Worm (Caenorhabditis elegans): Measurements from ENCODE around the gene vps-50.

The vps-50 gene

DNA sequence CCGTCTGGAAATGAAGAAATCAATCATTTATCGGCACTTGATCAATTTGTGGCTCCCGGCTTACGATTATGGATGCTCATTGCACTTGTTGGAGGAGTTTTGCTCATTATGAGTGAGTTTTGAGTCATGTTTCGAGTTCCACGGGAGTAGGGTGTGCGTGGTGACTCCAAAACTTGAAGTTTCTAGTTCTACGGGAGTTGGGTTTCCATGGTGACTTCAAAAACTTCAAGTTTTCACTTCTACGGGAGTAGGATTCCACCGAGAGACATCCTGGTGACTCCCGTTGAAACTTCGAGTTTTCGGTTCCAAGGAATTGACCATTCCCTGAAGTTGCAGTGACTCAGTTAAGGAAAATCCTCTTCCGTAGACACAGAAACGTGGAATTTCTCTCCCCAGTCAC lies 12.2 kb upstream of the vps-50 start:
- peak; percentile 37; the same call in 1 of the 2 replicates for TF ChIP-seq mab-9 (GFP tag; IDR thresholded peaks at IDR 0.05)
- TF ChIP-seq pax-3 (tag; optimal IDR thresholded peaks at IDR 0.05), result peak; percentile 11
- no peak for TF ChIP-seq lin-39 (tag; optimal IDR thresholded peaks at IDR 0.05)
- TF ChIP-seq lir-3 (tag; optimal IDR thresholded peaks at IDR 0.05; ENCODE audit: poor library complexity), result peak; percentile 75
- TF ChIP-seq dsc-1 (tag; optimal IDR thresholded peaks at IDR 0.05), result peak; percentile 21
- TF ChIP-seq grh-1 (GFP tag; IDR thresholded peaks at IDR 0.05), result no peak
- TF ChIP-seq Y116A8C.19 (tag; optimal IDR thresholded peaks at IDR 0.05; ENCODE audit: borderline replicate concordance), result peak; percentile 19
- TF ChIP-seq nhr-19 (GFP tag; conservative IDR thresholded peaks at IDR 0.05), result peak; percentile 37
- TF ChIP-seq ceh-63 (GFP tag; optimal IDR thresholded peaks at IDR 0.05), result peak; percentile 72
- TF ChIP-seq aly-2 (tag; optimal IDR thresholded peaks at IDR 0.05), result no peak
- no peak for TF ChIP-seq C04F5.9 (tag; optimal IDR thresholded peaks at IDR 0.05)
- TF ChIP-seq elt-2 (tag; optimal IDR thresholded peaks at IDR 0.05), result peak; percentile 16
- peak; percentile 49; the same call in 1 of the 2 replicates for TF ChIP-seq ceh-88 (GFP tag; IDR thresholded peaks at IDR 0.05)
- TF ChIP-seq rnt-1 (tag; optimal IDR thresholded peaks at IDR 0.05), result peak; percentile 72
- peak; percentile 6 for TF ChIP-seq swsn-7 (tag; optimal IDR thresholded peaks at IDR 0.05)
- peak; percentile 26 for TF ChIP-seq alr-1 (tag; optimal IDR thresholded peaks at IDR 0.05; ENCODE audit: borderline replicate concordance)
- no peak for TF ChIP-seq jun-1 (tag; optimal IDR thresholded peaks at IDR 0.05)
- TF ChIP-seq ces-1 (GFP tag; optimal IDR thresholded peaks at IDR 0.05), result no peak
- TF ChIP-seq ztf-11 (tag; optimal IDR thresholded peaks at IDR 0.05), result peak in 1 of 2 experiments; percentile 80
- peak; percentile 18 for TF ChIP-seq unc-86 (tag; optimal IDR thresholded peaks at IDR 0.05)
- peak; percentile 1 for TF ChIP-seq ceh-90 (tag; optimal IDR thresholded peaks at IDR 0.05)
- peak; percentile 34 for TF ChIP-seq egl-13 (tag; optimal IDR thresholded peaks at IDR 0.05)
- peak; percentile 54 for TF ChIP-seq sox-4 (tag; optimal IDR thresholded peaks at IDR 0.05)
- peak; percentile 49 for TF ChIP-seq tbx-2 (tag; optimal IDR thresholded peaks at IDR 0.05)
- peak; percentile 77 for TF ChIP-seq unc-98 (GFP tag; IDR thresholded peaks at IDR 0.05)
- no peak for TF ChIP-seq egl-27 (tag; optimal IDR thresholded peaks at IDR 0.05)
- TF ChIP-seq lsy-2 (tag; optimal IDR thresholded peaks at IDR 0.05), result no peak
- TF ChIP-seq C16A3.4 (tag; optimal IDR thresholded peaks at IDR 0.05), result no peak
- TF ChIP-seq fkh-4 (tag; optimal IDR thresholded peaks at IDR 0.05; ENCODE audit: borderline replicate concordance), result peak; percentile 1
- peak; percentile 62 for TF ChIP-seq nhr-90 (tag; optimal IDR thresholded peaks at IDR 0.05; ENCODE audit: poor library complexity)
- peak; percentile 34 for TF ChIP-seq isw-1 (GFP tag; IDR thresholded peaks at IDR 0.05)
- TF ChIP-seq ceh-82 (tag; optimal IDR thresholded peaks at IDR 0.05), result no peak
- TF ChIP-seq snu-23 (GFP tag; optimal IDR thresholded peaks at IDR 0.05), result no peak
- peak; percentile 3 for TF ChIP-seq vab-15 (tag; optimal IDR thresholded peaks at IDR 0.05)
- TF ChIP-seq hlh-4 (tag; optimal IDR thresholded peaks at IDR 0.05), result peak; percentile 8
- peak; percentile 47 for TF ChIP-seq fkh-8 (tag; optimal IDR thresholded peaks at IDR 0.05)
- no peak for TF ChIP-seq ama-1 (optimal IDR thresholded peaks at IDR 0.05)
- peak; percentile 29 for TF ChIP-seq xbp-1 (tag; optimal IDR thresholded peaks at IDR 0.05)
- peak; percentile 51 for TF ChIP-seq nhr-47 (tag; optimal IDR thresholded peaks at IDR 0.05)
- peak; percentile 57 for TF ChIP-seq nhr-71 (tag; optimal IDR thresholded peaks at IDR 0.05)
- peak; percentile 26 to 62 for TF ChIP-seq efl-1 (optimal IDR thresholded peaks at IDR 0.05)
- peak in 1 of 2 experiments; percentile 62 for TF ChIP-seq efl-1 (GFP tag; optimal IDR thresholded peaks at IDR 0.05 in 1 of 2)

- TF ChIP-seq egl-27 (tag; optimal IDR thresholded peaks at IDR 0.05), result no peak
- TF ChIP-seq hpl-2 (GFP tag; optimal IDR thresholded peaks at IDR 0.05), result no peak
- TF ChIP-seq snu-23 (GFP tag; optimal IDR thresholded peaks at IDR 0.05), result no peak
- no peak for TF ChIP-seq blmp-1 (tag; optimal IDR thresholded peaks at IDR 0.05)
- no peak for TF ChIP-seq unc-62 (GFP tag; optimal IDR thresholded peaks at IDR 0.05)
- TF ChIP-seq ceh-63 (GFP tag; optimal IDR thresholded peaks at IDR 0.05), result no peak
- no peak for TF ChIP-seq ceh-82 (tag; optimal IDR thresholded peaks at IDR 0.05)
- TF ChIP-seq dsc-1 (tag; optimal IDR thresholded peaks at IDR 0.05), result no peak
- TF ChIP-seq lir-3 (tag; optimal IDR thresholded peaks at IDR 0.05; ENCODE audit: poor library complexity), result no peak
- TF ChIP-seq lin-13 (GFP tag; optimal IDR thresholded peaks at IDR 0.05), result no peak
- no peak for TF ChIP-seq rnt-1 (tag; optimal IDR thresholded peaks at IDR 0.05)
- no peak for TF ChIP-seq elt-3 (tag; optimal IDR thresholded peaks at IDR 0.05)
- no peak for TF ChIP-seq ztf-4 (tag; optimal IDR thresholded peaks at IDR 0.05)
- no peak for TF ChIP-seq pax-3 (tag; optimal IDR thresholded peaks at IDR 0.05)
- TF ChIP-seq aly-2 (tag; optimal IDR thresholded peaks at IDR 0.05), result no peak
- TF ChIP-seq lin-39 (tag; optimal IDR thresholded peaks at IDR 0.05), result no peak
- TF ChIP-seq nhr-47 (tag; optimal IDR thresholded peaks at IDR 0.05), result no peak
- no peak for TF ChIP-seq fkh-4 (tag; optimal IDR thresholded peaks at IDR 0.05; ENCODE audit: borderline replicate concordance)
- no peak for TF ChIP-seq nhr-237 (tag; optimal IDR thresholded peaks at IDR 0.05)
- no peak for TF ChIP-seq F16B12.6 (tag; optimal IDR thresholded peaks at IDR 0.05)
Observed at ce11 chrIII:10857984-10858383, 11.0 kb upstream of the vps-50 start, which contains the start of gene oxi-1. TSS of gene oxi-1 (plus strand) at chrIII:10858284.

All from whole organism, L1 larva.